Fruit fly (Drosophila melanogaster) whole organism, embryonic: ENCODE data around the gene CG15170.

ENCODE experiments used
- CG10147 ChIP-seq: fragments of 200-800 bp; sonication (Bioruptor generic); optimal IDR thresholded peaks from 2 replicates; lab custom pipeline; 2019; ENCODE audit warnings: missing biosample characterization, mild to moderate bottlenecking, missing genetic modification characterization, moderate library complexity
- CG10274 ChIP-seq: fragments of 200-800 bp; sonication (Bioruptor generic); optimal IDR thresholded peaks from 3 replicates; lab custom pipeline; 2017; ENCODE audit warnings: missing biosample characterization, mild to moderate bottlenecking, missing genetic modification characterization
- CG11093 ChIP-seq: fragments of 200-800 bp; sonication (Bioruptor generic); IDR thresholded peaks from 3 replicates; pipeline ENCODE4 v1.3.6; 2022; ENCODE audit warnings: missing biosample characterization, missing genetic modification characterization
- CG11456 ChIP-seq: fragments of 200-800 bp; sonication (Bioruptor generic); IDR thresholded peaks from 3 replicates; pipeline ENCODE4 v1.3.6; 2022; ENCODE audit warnings: missing biosample characterization, missing genetic modification characterization
- CG11504 ChIP-seq: fragments of 200-800 bp; sonication (Bioruptor generic); optimal IDR thresholded peaks from 3 replicates; lab custom pipeline; 2019; ENCODE audit warnings: missing biosample characterization, mild to moderate bottlenecking, missing genetic modification characterization, moderate library complexity
- CG12071 ChIP-seq: fragments of 200-800 bp; sonication (Bioruptor generic); optimal IDR thresholded peaks from 3 replicates; lab custom pipeline; 2018; ENCODE audit warnings: missing biosample characterization, mild to moderate bottlenecking, missing genetic modification characterization
- CG12236 ChIP-seq: fragments of 200-800 bp; sonication (Bioruptor generic); optimal IDR thresholded peaks from 2 replicates; lab custom pipeline; 2016; ENCODE audit warnings: missing biosample characterization, missing genetic modification characterization
- CG12391 ChIP-seq: fragments of 200-800 bp; sonication (Bioruptor generic); optimal IDR thresholded peaks from 3 replicates; lab custom pipeline; 2018; ENCODE audit warnings: missing biosample characterization, mild to moderate bottlenecking, missing genetic modification characterization, moderate library complexity
- CG12744 ChIP-seq: fragments of 200-800 bp; sonication (Bioruptor generic); optimal IDR thresholded peaks from 2 replicates; lab custom pipeline; 2016; ENCODE audit warnings: missing biosample characterization, missing genetic modification characterization
- CG12942 ChIP-seq: fragments of 200-800 bp; sonication (Bioruptor generic); optimal IDR thresholded peaks from 3 replicates; lab custom pipeline; 2016; ENCODE audit warnings: missing biosample characterization, missing genetic modification characterization
- CG15269 ChIP-seq: fragments of 200-800 bp; sonication (Bioruptor generic); optimal IDR thresholded peaks from 2 replicates; lab custom pipeline; 2018; ENCODE audit warnings: missing biosample characterization, mild to moderate bottlenecking, missing genetic modification characterization, moderate library complexity
- CG1602 ChIP-seq: fragments of 200-800 bp; sonication (Bioruptor generic); optimal IDR thresholded peaks from 3 replicates; lab custom pipeline; 2016; ENCODE audit warnings: missing biosample characterization, missing genetic modification characterization
- CG3726 ChIP-seq: fragments of 200-800 bp; sonication (Bioruptor generic); IDR thresholded peaks from 3 replicates; pipeline ENCODE4, ENCODE4 v1.3.6; 2022; ENCODE audit warnings: missing biosample characterization, missing genetic modification characterization
- CG6272 ChIP-seq: fragments of 200-800 bp; sonication (Bioruptor generic); IDR thresholded peaks from 2 replicates; pipeline ENCODE4 v1.3.6; 2022; ENCODE audit warnings: missing biosample characterization, missing genetic modification characterization
- CG7839 ChIP-seq: fragments of 200-800 bp; sonication (Bioruptor generic); optimal IDR thresholded peaks from 3 replicates; lab custom pipeline; 2018; ENCODE audit warnings: missing biosample characterization, mild to moderate bottlenecking, missing genetic modification characterization, moderate library complexity
- CG7987 ChIP-seq: fragments of 200-800 bp; sonication (Bioruptor generic); optimal IDR thresholded peaks from 2 replicates; lab custom pipeline; 2018; ENCODE audit warnings: missing biosample characterization, mild to moderate bottlenecking, missing genetic modification characterization, moderate library complexity
- CG9215 ChIP-seq: fragments of 200-800 bp; sonication (Bioruptor generic); IDR thresholded peaks from 2 replicates; pipeline ENCODE4 v1.3.6; 2022; ENCODE audit warnings: missing biosample characterization, missing genetic modification characterization
- CG9609 ChIP-seq: fragments of 200-800 bp; sonication (Bioruptor generic); optimal IDR thresholded peaks from 3 replicates; lab custom pipeline; 2016; ENCODE audit warnings: missing biosample characterization, missing genetic modification characterization
- Deaf1 ChIP-seq: fragments of 200-800 bp; optimal IDR thresholded peaks from 3 replicates; lab custom pipeline; 2019; ENCODE audit warnings: missing biosample characterization, mild to moderate bottlenecking, missing genetic modification characterization, moderate library complexity
- Dip3 ChIP-seq: fragments of 200-800 bp; sonication (Bioruptor generic); optimal IDR thresholded peaks from 3 replicates; lab custom pipeline; 2016; ENCODE audit warnings: missing biosample characterization, missing genetic modification characterization
- Doc3 ChIP-seq: fragments of 200-800 bp; sonication (Bioruptor generic); IDR thresholded peaks from 3 replicates; pipeline ENCODE4 v1.3.6; 2022; ENCODE audit warnings: missing biosample characterization, missing genetic modification characterization; ENCODE audit not compliant: partially characterized antibody
- Eip74EF ChIP-seq, 2 experiments: fragments of 200-800 bp in 1 of 2; fragments of >200 bp in 1 of 2; sonication (Bioruptor generic) in 1 of 2; optimal IDR thresholded peaks; 2 replicates each; lab custom pipeline; 2017 to 2019; ENCODE audit warnings: missing biosample characterization in 2 of 2, missing genetic modification characterization in 2 of 2, mild to moderate bottlenecking in 1 of 2, moderate library complexity in 1 of 2
- Gug ChIP-seq: fragments of 200-800 bp; sonication (Bioruptor generic); IDR thresholded peaks from 4 replicates; pipeline ENCODE4 v1.3.6; 2022; ENCODE audit warnings: missing biosample characterization, missing genetic modification characterization
- Max ChIP-seq: fragments of 200-800 bp; sonication (Bioruptor generic); optimal IDR thresholded peaks from 2 replicates; lab custom pipeline; 2016; ENCODE audit warnings: missing biosample characterization, mild to moderate bottlenecking, missing genetic modification characterization
- Myb ChIP-seq: fragments of 200-800 bp; sonication (Bioruptor generic); optimal IDR thresholded peaks from 2 replicates; lab custom pipeline; 2016; ENCODE audit warnings: missing biosample characterization, missing genetic modification characterization
- Nf-YA ChIP-seq: fragments of 200-800 bp; sonication (Bioruptor generic); IDR thresholded peaks from 2 replicates; pipeline ENCODE4 v1.3.6; 2022; ENCODE audit warnings: missing biosample characterization, missing genetic modification characterization
- Pdp1 ChIP-seq, 2 experiments: fragments of 200-800 bp; sonication (Bioruptor generic); optimal IDR thresholded peaks; 3 replicates each; lab custom pipeline; 2016; ENCODE audit warnings: missing biosample characterization in 2 of 2, missing genetic modification characterization in 2 of 2, mild to moderate bottlenecking in 1 of 2, moderate library complexity in 1 of 2
- Sox102F ChIP-seq: fragments of 200-800 bp; sonication (Bioruptor generic); optimal IDR thresholded peaks from 2 replicates; lab custom pipeline; 2018; ENCODE audit warnings: missing biosample characterization, mild to moderate bottlenecking, missing genetic modification characterization, moderate library complexity
- Trl ChIP-seq, 3 experiments: fragments of >200 bp in 2 of 3; fragments of 200-800 bp in 1 of 3; sonication (Bioruptor generic) in 1 of 3; optimal IDR thresholded peaks; 2 replicates in 1 of 3; 3 replicates in 2 of 3; lab custom pipeline; 2016 to 2017; ENCODE audit warnings: missing biosample characterization in 1 of 3, missing genetic modification characterization in 1 of 3
- Xrp1 ChIP-seq: fragments of 200-800 bp; sonication (Bioruptor generic); IDR thresholded peaks from 2 replicates; pipeline ENCODE4 v1.3.6; 2022; ENCODE audit warnings: missing biosample characterization, missing genetic modification characterization
- ara ChIP-seq: fragments of 200-800 bp; sonication (Bioruptor generic); IDR thresholded peaks from 2 replicates; pipeline ENCODE4 v1.3.6; 2022; ENCODE audit warnings: missing biosample characterization, missing genetic modification characterization
- da ChIP-seq: fragments of 200-800 bp; sonication (Bioruptor generic); optimal IDR thresholded peaks from 2 replicates; lab custom pipeline; 2016; ENCODE audit warnings: missing biosample characterization, missing genetic modification characterization
- dimm ChIP-seq: fragments of 200-800 bp; sonication (Bioruptor generic); IDR thresholded peaks from 2 replicates; pipeline ENCODE4 v1.3.6; 2022; ENCODE audit warnings: missing biosample characterization, missing genetic modification characterization
- fd96Cb ChIP-seq: fragments of 200-800 bp; sonication (Bioruptor generic); optimal IDR thresholded peaks from 2 replicates; lab custom pipeline; 2018; ENCODE audit warnings: missing biosample characterization, mild to moderate bottlenecking, missing genetic modification characterization, moderate library complexity
- gsb-n ChIP-seq: fragments of 200-800 bp; sonication (Bioruptor generic); optimal IDR thresholded peaks from 3 replicates; lab custom pipeline; 2018; ENCODE audit warnings: missing biosample characterization, mild to moderate bottlenecking, missing genetic modification characterization
- h ChIP-seq: fragments of >200 bp; optimal IDR thresholded peaks from 2 replicates; lab custom pipeline; 2017
- kah ChIP-seq: fragments of 200-800 bp; sonication (Bioruptor generic); optimal IDR thresholded peaks from 2 replicates; lab custom pipeline; 2018; ENCODE audit warnings: missing biosample characterization, mild to moderate bottlenecking, missing genetic modification characterization
- klu ChIP-seq: fragments of 200-800 bp; sonication (Bioruptor generic); IDR thresholded peaks from 2 replicates; pipeline ENCODE4 v1.3.6; 2022; ENCODE audit warnings: missing biosample characterization, missing genetic modification characterization
- knrl ChIP-seq: fragments of 200-800 bp; sonication (Bioruptor generic); IDR thresholded peaks from 3 replicates; pipeline ENCODE4 v1.3.6; 2022; ENCODE audit warnings: missing biosample characterization, missing genetic modification characterization; ENCODE audit not compliant: partially characterized antibody
- lmd ChIP-seq: fragments of 200-800 bp; sonication (Bioruptor generic); IDR thresholded peaks from 2 replicates; pipeline ENCODE4 v1.3.6; 2022; ENCODE audit warnings: missing biosample characterization, missing genetic modification characterization
- lov ChIP-seq, 2 experiments: fragments of 200-800 bp in 1 of 2; fragments of >200 bp in 1 of 2; sonication (Bioruptor generic) in 1 of 2; IDR thresholded peaks in 1 of 2; optimal IDR thresholded peaks in 1 of 2; 2 replicates in 1 of 2; 3 replicates in 1 of 2; pipeline versions ENCODE4 v1.3.6 to Lab custom; 2017 to 2022; ENCODE audit warnings: missing biosample characterization in 1 of 2, missing genetic modification characterization in 1 of 2
- nerfin-1 ChIP-seq: fragments of 200-800 bp; sonication (Bioruptor generic); optimal IDR thresholded peaks from 3 replicates; lab custom pipeline; 2019; ENCODE audit warnings: missing biosample characterization, mild to moderate bottlenecking, missing genetic modification characterization, moderate library complexity
- rib ChIP-seq: fragments of 200-800 bp; sonication (Bioruptor generic); IDR thresholded peaks from 2 replicates; pipeline ENCODE4 v1.3.6; 2022; ENCODE audit warnings: missing biosample characterization, missing genetic modification characterization
- ro ChIP-seq: fragments of 200-800 bp; sonication (Bioruptor generic); IDR thresholded peaks from 2 replicates; pipeline ENCODE4 v1.3.6; 2022; ENCODE audit warnings: missing biosample characterization, missing genetic modification characterization
- run ChIP-seq: fragments of 200-800 bp; sonication (Bioruptor generic); optimal IDR thresholded peaks from 3 replicates; lab custom pipeline; 2018; ENCODE audit warnings: missing biosample characterization, mild to moderate bottlenecking, missing genetic modification characterization
- tio ChIP-seq: fragments of 200-800 bp; sonication (Bioruptor generic); optimal IDR thresholded peaks from 2 replicates; lab custom pipeline; 2017; ENCODE audit warnings: missing biosample characterization, missing genetic modification characterization, inconsistent platforms
- toy ChIP-seq: fragments of 200-800 bp; sonication (Bioruptor generic); IDR thresholded peaks from 2 replicates; pipeline ENCODE4 v1.3.6; 2022; ENCODE audit warnings: missing biosample characterization, missing genetic modification characterization
- zen ChIP-seq: fragments of 200-800 bp; sonication (Bioruptor generic); optimal IDR thresholded peaks from 3 replicates; lab custom pipeline; 2018; ENCODE audit warnings: missing biosample characterization, mild to moderate bottlenecking, missing genetic modification characterization, moderate library complexity

Gene CG15170

dm6 chr2L:19011895-19012645 lies 22.0 kb upstream of the CG15170 start (continued):
- TF ChIP-seq Deaf1 (tag; lab: Kevin White, UChicago) = peak; percentile 81
- peak; percentile 82 for TF ChIP-seq Dip3 (GFP tag; lab: Kevin White, UChicago)
- TF ChIP-seq toy (GFP tag; lab: Robert Waterston, UW) = 0 out of 2 replicates have a peak, but pooled peaks have one; percentile 44
- peak; percentile 67 for TF ChIP-seq CG1602 (GFP tag; lab: Kevin White, UChicago)
- no peak for TF ChIP-seq kah (GFP tag; lab: Kevin White, UChicago)
- peak; percentile 58 for TF ChIP-seq gsb-n (tag; lab: Kevin White, UChicago)
- peak; percentile 66 for TF ChIP-seq tio (GFP tag; lab: Kevin White, UChicago)
- TF ChIP-seq Sox102F (GFP tag; lab: Kevin White, UChicago) = peak; percentile 81
- peak; percentile 81 for TF ChIP-seq CG11504 (tag; lab: Kevin White, UChicago)
- TF ChIP-seq CG12236 (GFP tag; lab: Kevin White, UChicago) = peak; percentile 25
- TF ChIP-seq fd96Cb (tag; lab: Kevin White, UChicago) = peak; percentile 75
- peak; percentile 69 for TF ChIP-seq Myb
- peak; percentile 89 for TF ChIP-seq CG7839 (tag; lab: Kevin White, UChicago)
- TF ChIP-seq CG12942 (GFP tag; lab: Kevin White, UChicago) = peak; percentile 73
- no peak for TF ChIP-seq h
- no peak for TF ChIP-seq da (GFP tag; lab: Kevin White, UChicago)
- peak; percentile 33 for TF ChIP-seq run (tag; lab: Kevin White, UChicago)
- peak; percentile 85 for TF ChIP-seq CG11456 (GFP tag; lab: Robert Waterston, UW)
- TF ChIP-seq CG6272 = peak; percentile 78
- TF ChIP-seq CG9215 (GFP tag; lab: Robert Waterston, UW) = peak; percentile 78
- TF ChIP-seq CG10147 (GFP tag; lab: Kevin White, UChicago) = peak; percentile 73
- TF ChIP-seq lov (optimal IDR thresholded peaks at IDR 0.05; lab: Kevin White, UChicago) = no peak
- TF ChIP-seq lov (GFP tag; IDR thresholded peaks at IDR 0.05; lab: Robert Waterston, UW) = 0 out of 3 replicates have a peak, but pooled peaks have one; percentile 41
- no peak for TF ChIP-seq knrl (GFP tag; lab: Robert Waterston, UW)
- TF ChIP-seq Xrp1 (GFP tag; lab: Robert Waterston, UW) = peak; percentile 84
- TF ChIP-seq Nf-YA (GFP tag; lab: Robert Waterston, UW) = peak; percentile 64; the same call in 1 of the 2 replicates
- TF ChIP-seq Gug (GFP tag; lab: Robert Waterston, UW) = peak; percentile 84
- peak; percentile 34 for TF ChIP-seq nerfin-1 (tag; lab: Kevin White, UChicago)
- TF ChIP-seq CG9609 (GFP tag; lab: Kevin White, UChicago) = peak; percentile 83
- TF ChIP-seq ara (GFP tag; lab: Robert Waterston, UW) = peak; percentile 80
- TF ChIP-seq rib (GFP tag; lab: Robert Waterston, UW) = no peak
- TF ChIP-seq CG12391 = peak; percentile 81
- peak; percentile 88 for TF ChIP-seq lmd (GFP tag; lab: Robert Waterston, UW)
- no peak for TF ChIP-seq Trl (optimal IDR thresholded peaks at IDR 0.05; lab: Kevin White, UChicago)
- peak; percentile 77 for TF ChIP-seq Trl (GFP tag; optimal IDR thresholded peaks at IDR 0.05; lab: Kevin White, UChicago)
- TF ChIP-seq dimm (GFP tag; lab: Robert Waterston, UW) = 0 out of 2 replicates have a peak, but pooled peaks have one; percentile 8
- TF ChIP-seq klu = peak; percentile 66
- TF ChIP-seq zen (tag; lab: Kevin White, UChicago) = peak; percentile 5
- peak; percentile 54 for TF ChIP-seq CG7987 (GFP tag; lab: Kevin White, UChicago)
- TF ChIP-seq ro (GFP tag; lab: Robert Waterston, UW) = peak; percentile 60; the same call in 1 of the 2 replicates
- peak; percentile 55 for TF ChIP-seq Max (GFP tag; lab: Kevin White, UChicago)
- peak; percentile 45 for TF ChIP-seq CG10274 (GFP tag; lab: Kevin White, UChicago)
- TF ChIP-seq Doc3 = no peak
- peak; percentile 83 for TF ChIP-seq CG15269 (tag; lab: Kevin White, UChicago)
- peak; percentile 84 for TF ChIP-seq CG11093 (GFP tag; lab: Robert Waterston, UW)
- TF ChIP-seq CG3726 (GFP tag; lab: Robert Waterston, UW) = peak; percentile 69; the same call in 2 of the 3 replicates
- peak; percentile 49 for TF ChIP-seq CG12744
- peak; percentile 77 for TF ChIP-seq Pdp1 (GFP tag; optimal IDR thresholded peaks at IDR 0.05; lab: Kevin White, UChicago)
- peak in 1 of 2 experiments; percentile 53 for TF ChIP-seq Eip74EF (GFP tag; optimal IDR thresholded peaks at IDR 0.05; lab: Kevin White, UChicago)
- peak; percentile 74 for TF ChIP-seq CG12071 (GFP tag; lab: Kevin White, UChicago)
